Worm (Caenorhabditis elegans): ENCODE measurements around the gene pstk-1.
A peak's percentile ranks its signal among the peaks of the same experiment; 100 is the strongest.

pstk-1 gene

ce11 chrIII:12453315-12453714 is 13.1 kb upstream of the pstk-1 start, which contains the start of gene ani-1 (continued):
- TF ChIP-seq unc-62 (GFP tag; optimal IDR thresholded peaks at IDR 0.05) (no peak), zip-4 (GFP tag; optimal IDR thresholded peaks at IDR 0.05) (no peak), dpl-1 (GFP tag; optimal IDR thresholded peaks at IDR 0.05) (peak; percentile 88 to 92 (median 90)), elt-3 (tag; optimal IDR thresholded peaks at IDR 0.05) (peak in 1 of 6 experiments; percentile 42), fkh-10 (GFP tag; optimal IDR thresholded peaks at IDR 0.05) (no peak), lin-13 (GFP tag; optimal IDR thresholded peaks at IDR 0.05) (peak; percentile 72), ama-1 (optimal IDR thresholded peaks at IDR 0.05) (peak; percentile 76), ztf-11 (tag; optimal IDR thresholded peaks at IDR 0.05) (peak in 1 of 2 experiments; percentile 17), unc-86 (tag; optimal IDR thresholded peaks at IDR 0.05) (peak; percentile 70), efl-3 (GFP tag; optimal IDR thresholded peaks at IDR 0.05) (no peak), rnt-1 (tag; optimal IDR thresholded peaks at IDR 0.05) (peak; percentile 66), mef-2 (tag; optimal IDR thresholded peaks at IDR 0.05) (no peak), ceh-63 (GFP tag; optimal IDR thresholded peaks at IDR 0.05) (no peak), fkh-4 (tag; optimal IDR thresholded peaks at IDR 0.05; ENCODE audit: borderline replicate concordance) (no peak), lin-39 (tag; optimal IDR thresholded peaks at IDR 0.05) (peak; percentile 67), mdl-1 (tag; optimal IDR thresholded peaks at IDR 0.05) (peak in 1 of 2 experiments; percentile 46), irx-1 (tag; optimal IDR thresholded peaks at IDR 0.05) (peak; percentile 36), nhr-20 (tag; optimal IDR thresholded peaks at IDR 0.05) (peak; percentile 58), sup-37 (GFP tag; optimal IDR thresholded peaks at IDR 0.05) (no peak), unc-98 (GFP tag; IDR thresholded peaks at IDR 0.05) (no peak), pag-3 (tag; optimal IDR thresholded peaks at IDR 0.05; ENCODE audit: borderline replicate concordance, insufficient read depth) (no peak), tlp-1 (tag; optimal IDR thresholded peaks at IDR 0.05) (no peak), isw-1 (GFP tag; IDR thresholded peaks at IDR 0.05) (peak; percentile 70), ceh-90 (tag; optimal IDR thresholded peaks at IDR 0.05) (no peak), snu-23 (GFP tag; optimal IDR thresholded peaks at IDR 0.05) (peak; percentile 71), unc-30 (tag; optimal IDR thresholded peaks at IDR 0.05) (no peak), mab-9 (GFP tag; IDR thresholded peaks at IDR 0.05) (no peak), hpl-2 (GFP tag; optimal IDR thresholded peaks at IDR 0.05) (no peak), dsc-1 (tag; optimal IDR thresholded peaks at IDR 0.05) (peak; percentile 19), mep-1 (tag; optimal IDR thresholded peaks at IDR 0.05) (peak; percentile 69), lin-14 (GFP tag; optimal IDR thresholded peaks at IDR 0.05) (peak; percentile 70), nhr-47 (tag; optimal IDR thresholded peaks at IDR 0.05) (peak; percentile 79), xbp-1 (tag; optimal IDR thresholded peaks at IDR 0.05) (peak; percentile 66), nhr-90 (tag; optimal IDR thresholded peaks at IDR 0.05; ENCODE audit: poor library complexity) (peak; percentile 49), elt-2 (tag; optimal IDR thresholded peaks at IDR 0.05) (no peak), egl-13 (tag; optimal IDR thresholded peaks at IDR 0.05) (no peak), sox-4 (tag; optimal IDR thresholded peaks at IDR 0.05) (no peak), nhr-84 (tag; optimal IDR thresholded peaks at IDR 0.05) (no peak), alr-1 (tag; optimal IDR thresholded peaks at IDR 0.05; ENCODE audit: borderline replicate concordance) (no peak), lsy-2 (tag; optimal IDR thresholded peaks at IDR 0.05) (peak; percentile 82 to 89), C04F5.9 (tag; optimal IDR thresholded peaks at IDR 0.05) (no peak), zag-1 (tag; optimal IDR thresholded peaks at IDR 0.05) (no peak), Y116A8C.19 (tag; optimal IDR thresholded peaks at IDR 0.05; ENCODE audit: borderline replicate concordance) (no peak), pqm-1 (tag; optimal IDR thresholded peaks at IDR 0.05) (no peak), jun-1 (tag; optimal IDR thresholded peaks at IDR 0.05) (no peak), nhr-77 (tag; optimal IDR thresholded peaks at IDR 0.05) (peak; percentile 43), C16A3.4 (tag; optimal IDR thresholded peaks at IDR 0.05) (peak; percentile 81), nhr-12 (tag; optimal IDR thresholded peaks at IDR 0.05) (no peak), nhr-76 (tag; optimal IDR thresholded peaks at IDR 0.05) (no peak), efl-1 (optimal IDR thresholded peaks at IDR 0.05) (peak; percentile 91 to 97), efl-1 (GFP tag; optimal IDR thresholded peaks at IDR 0.05 in 1 of 2) (peak; percentile 91 to 98), F16B12.6 (tag; optimal IDR thresholded peaks at IDR 0.05) (peak; percentile 54), nhr-11 (tag; optimal IDR thresholded peaks at IDR 0.05) (no peak), hlh-4 (tag; optimal IDR thresholded peaks at IDR 0.05) (no peak)

Data from whole organism, L1 larva.